Worm (Caenorhabditis elegans) whole organism, dauer: ENCODE measurements around the gene T22F3.8.
"Not testable (repeated sequence)": the region's sequence is repeated elsewhere in the genome, so short reads cannot be mapped to it uniquely, and the experiment has no call there.

Source experiments
- unc-62 ChIP-seq: sonication (generic microtip); optimal IDR thresholded peaks from 2 replicates; lab custom pipeline; 2017; ENCODE audit warnings: missing biosample characterization, missing genetic modification reagents, missing genetic modification characterization

Gene T22F3.8

DNA sequence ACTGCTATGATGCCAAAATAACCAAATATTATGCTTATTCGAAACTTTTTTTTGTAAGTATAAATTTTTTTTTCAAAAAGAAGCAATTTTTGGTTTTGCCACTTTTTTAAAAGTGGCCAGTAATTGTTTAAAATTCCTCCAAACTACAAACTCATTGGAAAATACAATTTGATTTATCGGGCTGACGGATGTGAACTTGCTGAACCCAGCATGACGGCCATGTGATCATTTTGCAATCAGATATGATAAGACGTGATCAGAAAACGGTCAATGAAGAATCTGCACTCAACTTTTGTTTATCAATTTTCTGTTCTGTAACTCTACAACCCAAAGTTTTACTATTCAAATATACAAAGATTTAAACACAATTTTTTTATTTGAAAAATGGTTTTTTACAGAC lies 1.2 kb upstream of the T22F3.8 start:
- TF ChIP-seq unc-62 (GFP tag; lab: Kevin White, UChicago): no peak

DNA sequence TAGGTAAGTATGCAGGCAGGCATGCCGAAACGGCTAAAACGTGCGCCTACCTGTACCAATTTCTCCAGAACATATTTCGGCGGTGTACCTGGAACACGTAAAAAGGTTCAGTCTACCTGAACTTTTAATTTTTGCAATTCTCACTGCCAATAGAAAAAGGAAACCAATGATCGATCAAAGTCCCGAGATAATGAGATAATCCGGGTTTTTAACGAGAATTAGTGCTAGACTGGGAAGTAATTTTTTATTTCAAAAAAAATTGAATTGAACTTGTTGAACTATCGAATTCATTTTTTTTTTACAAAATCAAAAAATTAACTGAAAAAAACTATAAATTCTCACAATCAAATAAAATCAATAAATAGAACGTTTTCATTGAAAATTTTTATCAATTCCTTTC lies 4.7 kb downstream of the T22F3.8 start, which contains the start of gene T22F3.7:
TSS of gene T22F3.7 (minus strand) at position 101 of the 400 bp plus-strand sequence.
- no peak for TF ChIP-seq unc-62 (GFP tag; lab: Kevin White, UChicago)

DNA sequence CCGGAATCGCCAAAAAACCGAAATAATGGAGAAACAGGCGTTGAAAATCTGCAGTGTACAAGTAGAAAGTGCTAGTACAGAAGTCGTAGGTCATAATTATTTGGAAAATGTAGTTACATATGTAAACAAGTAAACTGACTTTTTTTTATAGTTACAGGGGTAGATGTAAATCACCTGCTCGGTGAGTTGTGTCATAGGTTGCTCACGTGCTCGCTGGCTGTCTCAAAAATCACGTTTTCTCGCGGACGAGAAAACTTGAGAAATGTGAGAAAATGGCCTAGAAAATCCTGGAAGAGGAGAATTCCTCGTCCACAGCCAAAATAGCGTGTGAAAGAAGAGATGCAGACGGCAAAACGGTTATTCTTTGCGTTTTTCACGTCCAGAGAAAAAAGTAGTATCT lies 8.2 kb downstream of the T22F3.8 start, which contains the start of gene srh-212:
TSS of gene srh-212 (minus strand) at position 101 of the 400 bp plus-strand sequence.
- TF ChIP-seq unc-62 (GFP tag; lab: Kevin White, UChicago): not testable (repeated sequence)

- no peak for TF ChIP-seq unc-62 (GFP tag; lab: Kevin White, UChicago)
Observed at ce11 chrV:3594936-3595335, 10.3 kb downstream of the T22F3.8 start, which contains the start of gene srh-213. Gene srh-213 (minus strand): TSS chrV:3595036.

DNA sequence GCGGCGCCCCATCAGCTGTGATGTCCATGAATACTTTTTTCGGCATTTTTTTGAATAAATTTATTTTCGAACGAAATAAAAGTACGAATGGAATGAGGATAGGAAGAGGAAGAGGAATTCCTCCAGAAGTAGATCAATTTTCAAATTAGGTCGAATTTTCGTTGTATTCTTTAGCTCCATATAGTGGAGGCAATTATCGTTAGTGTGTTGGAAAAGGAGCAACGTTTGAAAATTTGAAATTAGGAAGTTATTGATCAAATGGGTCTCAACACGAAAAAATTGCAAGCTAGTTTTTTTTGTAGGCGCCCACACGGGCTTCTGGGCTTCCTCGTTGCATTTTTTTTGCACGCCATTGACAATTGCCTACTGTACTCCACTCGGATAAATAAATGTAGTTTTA lies 13.1 kb downstream of the T22F3.8 start, which contains the start of gene T22F3.12:
TSS of gene T22F3.12 (minus strand) at position 101 of the 400 bp plus-strand sequence.
- no peak for TF ChIP-seq unc-62 (GFP tag; lab: Kevin White, UChicago)

DNA sequence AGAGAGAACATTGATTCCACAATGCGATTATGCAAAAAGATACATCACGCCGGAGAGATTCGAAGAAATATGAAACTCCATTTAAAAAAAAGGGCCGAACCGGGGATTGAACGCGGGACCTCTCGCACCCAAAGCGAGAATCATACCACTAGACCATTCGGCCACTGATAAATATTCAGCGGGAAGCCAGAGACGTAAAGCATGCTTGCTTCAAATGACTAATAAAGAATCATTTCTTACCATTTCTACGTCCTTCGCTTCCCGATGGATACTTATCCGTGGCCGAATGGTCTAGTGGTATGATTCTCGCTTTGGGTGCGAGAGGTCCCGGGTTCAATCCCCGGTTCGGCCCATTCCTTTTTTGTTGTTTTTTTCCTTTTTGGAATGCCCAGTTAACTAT lies 17.0 kb downstream of the T22F3.8 start:
- TF ChIP-seq unc-62 (GFP tag; lab: Kevin White, UChicago): no peak

ce11 chrV:3587633-3588032 lies 17.6 kb downstream of the T22F3.8 start:
- no peak for TF ChIP-seq unc-62 (GFP tag; lab: Kevin White, UChicago)

ce11 chrV:3586014-3586689 lies 19.1 kb downstream of the T22F3.8 start, which contains the start of the genes rpl-11.1 and T22F3.2:
Gene rpl-11.1 (minus strand): TSS chrV:3586064.
Gene T22F3.2 (plus strand): TSS chrV:3586639.
- no peak for TF ChIP-seq unc-62 (GFP tag; lab: Kevin White, UChicago)

- no peak for TF ChIP-seq unc-62 (GFP tag; lab: Kevin White, UChicago)
Observed at ce11 chrV:3585011-3585410, 20.2 kb downstream of the T22F3.8 start.

- no peak for TF ChIP-seq unc-62 (GFP tag; lab: Kevin White, UChicago)
Observed at ce11 chrV:3583622-3584021, 21.6 kb downstream of the T22F3.8 start.

- TF ChIP-seq unc-62 (GFP tag; lab: Kevin White, UChicago): no peak
Observed at ce11 chrV:3582671-3583070, 22.6 kb downstream of the T22F3.8 start.

DNA sequence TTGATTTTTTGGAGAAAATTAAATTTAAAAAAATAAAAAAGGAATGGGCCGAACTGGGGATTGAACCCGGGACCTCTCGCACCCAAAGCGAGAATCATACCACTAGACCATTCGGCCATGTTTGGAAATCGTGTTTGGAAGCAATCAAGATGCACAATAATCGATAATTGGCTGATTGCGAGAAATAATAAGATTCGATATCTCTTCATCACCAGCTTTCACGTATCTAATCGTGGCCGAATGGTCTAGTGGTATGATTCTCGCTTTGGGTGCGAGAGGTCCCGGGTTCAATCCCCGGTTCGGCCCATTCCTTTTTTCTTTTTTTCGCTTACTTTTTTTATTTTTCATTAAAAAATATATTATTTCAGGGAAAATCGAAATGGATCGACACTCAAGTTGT lies 23.1 kb downstream of the T22F3.8 start:
- TF ChIP-seq unc-62 (GFP tag; lab: Kevin White, UChicago): no peak

DNA sequence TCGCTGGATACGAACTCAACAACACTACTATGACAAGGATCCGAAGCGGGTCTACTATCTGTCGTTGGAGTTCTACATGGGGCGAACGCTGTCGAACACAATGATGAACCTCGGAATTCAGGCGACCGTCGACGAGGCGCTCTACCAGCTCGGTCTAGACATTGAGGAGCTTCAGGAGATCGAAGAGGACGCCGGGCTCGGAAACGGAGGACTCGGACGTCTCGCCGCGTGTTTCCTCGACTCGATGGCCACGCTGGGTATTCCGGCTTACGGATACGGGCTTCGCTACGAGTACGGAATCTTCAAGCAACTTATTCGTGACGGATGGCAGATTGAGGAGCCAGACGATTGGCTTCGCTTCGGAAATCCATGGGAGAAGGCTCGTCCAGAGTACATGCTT lies 23.6 kb downstream of the T22F3.8 start:
- no peak for TF ChIP-seq unc-62 (GFP tag; lab: Kevin White, UChicago)

ce11 chrV:3581034-3581433 lies 24.2 kb downstream of the T22F3.8 start:
- TF ChIP-seq unc-62 (GFP tag; lab: Kevin White, UChicago): no peak

- TF ChIP-seq unc-62 (GFP tag; lab: Kevin White, UChicago): no peak
Observed at ce11 chrV:3580385-3580784, 24.8 kb downstream of the T22F3.8 start.

DNA sequence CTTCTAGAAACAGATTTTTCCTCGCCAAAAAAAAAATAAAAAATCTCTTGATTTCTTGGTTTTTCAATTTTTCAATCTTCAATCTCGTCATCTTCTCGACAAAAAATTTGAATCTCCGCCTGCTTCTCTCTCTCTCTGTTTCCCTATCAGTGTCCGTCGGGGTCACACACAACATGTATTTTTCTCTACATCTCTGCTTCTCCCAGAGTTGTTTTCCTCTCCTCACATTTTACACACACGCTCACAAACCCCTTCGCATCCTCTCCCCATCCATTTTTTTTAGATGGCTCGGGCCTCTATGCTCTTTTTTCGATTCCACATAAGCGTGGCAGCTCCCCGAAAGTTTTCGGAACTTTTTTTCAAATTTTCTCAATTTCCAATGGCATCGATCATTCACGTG lies 25.4 kb downstream of the T22F3.8 start:
- no peak for TF ChIP-seq unc-62 (GFP tag; lab: Kevin White, UChicago)

- TF ChIP-seq unc-62 (GFP tag; lab: Kevin White, UChicago): no peak
Observed at ce11 chrV:3579248-3579647, 26.0 kb downstream of the T22F3.8 start.
